Fruit fly (Drosophila melanogaster) whole organism: ENCODE measurements around the gene CG34342.
A peak's percentile ranks its signal among the peaks of the same experiment; 100 is the strongest.

Source experiments
- CG8478 ChIP-seq: fragments of >200 bp; optimal IDR thresholded peaks from 2 replicates; lab custom pipeline; 2018; ENCODE audit warnings: inconsistent platforms
- Dll ChIP-seq: fragments of >200 bp; optimal IDR thresholded peaks from 2 replicates; lab custom pipeline; 2017
- EcR ChIP-seq, 2 experiments: fragments of >200 bp; optimal IDR thresholded peaks; 2 replicates each; lab custom pipeline; 2017; ENCODE audit warnings: missing biosample characterization in 2 of 2, missing genetic modification characterization in 2 of 2, missing genetic modification reagents in 2 of 2
- pan ChIP-seq: fragments of >200 bp; optimal IDR thresholded peaks from 2 replicates; lab custom pipeline; 2017
- psq ChIP-seq: fragments of >200 bp; optimal IDR thresholded peaks from 2 replicates; lab custom pipeline; 2017
- usp ChIP-seq: fragments of >200 bp; optimal IDR thresholded peaks from 2 replicates; lab custom pipeline; 2017; ENCODE audit warnings: missing biosample characterization, missing genetic modification characterization, mixed read lengths

Gene CG34342

DNA sequence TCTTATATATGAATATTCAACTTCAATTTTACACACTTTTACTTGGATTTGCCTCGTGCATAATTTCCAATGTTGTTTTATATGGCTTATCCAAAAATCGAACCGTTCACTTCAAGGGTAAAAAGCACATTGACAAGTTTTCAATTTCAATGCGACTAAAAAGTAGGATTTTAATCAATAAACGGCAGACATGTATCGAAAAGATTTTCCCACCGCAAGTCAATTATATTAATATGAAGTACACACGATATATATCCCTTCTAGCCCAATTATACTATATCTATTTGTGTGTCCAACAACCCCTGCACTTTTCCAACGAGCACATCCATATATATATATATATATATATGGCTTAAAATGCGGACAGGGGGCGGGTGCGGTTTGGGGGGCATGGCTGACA, at the start of gene CG34342:
TSS of gene CG34342 (minus strand) at position 101 of the 400 bp plus-strand sequence.
- TF ChIP-seq usp, result no peak
- no peak for TF ChIP-seq psq
- TF ChIP-seq pan (lab: Kevin White, UChicago), result no peak
- TF ChIP-seq CG8478 (lab: Kevin White, UChicago), result no peak
- no peak for TF ChIP-seq Dll (lab: Kevin White, UChicago)
- TF ChIP-seq EcR (GFP tag; optimal IDR thresholded peaks at IDR 0.05; lab: Kevin White, UChicago), result no peak

DNA sequence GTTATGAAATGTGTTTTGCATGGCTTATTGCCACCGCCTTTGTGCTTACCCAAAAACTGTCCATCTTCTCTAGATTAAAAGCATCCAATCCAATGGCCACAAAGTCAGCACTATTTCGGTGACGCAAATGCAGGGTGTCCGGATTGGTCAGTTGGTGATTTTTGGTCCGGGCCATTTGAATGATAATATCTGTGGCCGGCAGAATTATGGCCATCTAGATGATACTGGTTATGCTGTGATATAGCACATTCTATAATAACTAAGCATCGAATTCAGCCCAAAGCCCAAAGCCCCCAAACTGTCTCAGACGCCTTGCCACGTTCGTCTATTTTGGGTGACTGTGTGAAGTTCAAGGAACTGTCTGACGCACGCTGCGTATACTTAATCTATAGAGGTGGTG, 45.5 kb upstream of the CG34342 start:
- TF ChIP-seq EcR (GFP tag; optimal IDR thresholded peaks at IDR 0.05; lab: Kevin White, UChicago) (no peak), CG8478 (lab: Kevin White, UChicago) (no peak), Dll (lab: Kevin White, UChicago) (no peak), psq (no peak), pan (lab: Kevin White, UChicago) (no peak), usp (no peak)

DNA sequence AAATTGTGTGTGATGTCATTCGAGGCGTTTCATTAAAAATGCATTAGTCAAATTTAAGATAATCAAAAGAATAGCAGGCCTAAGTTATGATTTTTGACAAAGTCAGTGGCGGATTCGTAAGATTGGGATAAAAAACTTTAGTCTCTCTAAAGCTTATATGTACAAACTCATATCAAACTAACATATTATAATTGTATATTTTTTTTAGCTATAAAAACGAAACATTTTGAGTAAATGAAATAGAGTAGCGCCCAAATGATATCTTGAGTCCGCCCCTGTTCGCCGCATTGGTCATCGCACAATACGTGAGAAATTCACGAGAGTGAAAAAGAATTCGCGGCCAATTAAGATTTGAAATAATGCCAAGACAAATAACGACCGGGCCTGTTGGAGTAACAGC, 43.7 kb upstream of the CG34342 start:
- TF ChIP-seq psq, result no peak

DNA sequence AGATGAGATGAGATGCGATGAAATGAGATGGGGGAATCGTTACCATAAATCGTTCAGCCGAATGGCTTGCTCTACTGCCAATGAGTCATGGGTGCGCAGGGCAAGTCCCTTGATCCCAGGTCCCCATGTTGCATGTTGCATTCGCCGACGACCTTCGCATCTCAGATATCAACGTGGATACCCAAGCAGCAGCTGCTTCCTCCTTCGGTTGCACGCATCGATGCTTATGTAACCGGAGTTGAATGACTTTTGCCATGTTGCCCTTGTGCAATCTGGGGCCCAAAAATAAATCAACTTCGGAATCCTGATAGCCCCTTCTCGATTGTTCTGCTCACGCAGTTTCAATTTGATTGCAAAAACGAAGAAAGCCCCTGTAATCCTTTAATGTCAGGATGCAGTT, 43.1 kb upstream of the CG34342 start:
- TF ChIP-seq EcR (GFP tag; optimal IDR thresholded peaks at IDR 0.05; lab: Kevin White, UChicago) (no peak), psq (no peak), Dll (lab: Kevin White, UChicago) (no peak), CG8478 (lab: Kevin White, UChicago) (no peak), usp (no peak), pan (lab: Kevin White, UChicago) (no peak)

DNA sequence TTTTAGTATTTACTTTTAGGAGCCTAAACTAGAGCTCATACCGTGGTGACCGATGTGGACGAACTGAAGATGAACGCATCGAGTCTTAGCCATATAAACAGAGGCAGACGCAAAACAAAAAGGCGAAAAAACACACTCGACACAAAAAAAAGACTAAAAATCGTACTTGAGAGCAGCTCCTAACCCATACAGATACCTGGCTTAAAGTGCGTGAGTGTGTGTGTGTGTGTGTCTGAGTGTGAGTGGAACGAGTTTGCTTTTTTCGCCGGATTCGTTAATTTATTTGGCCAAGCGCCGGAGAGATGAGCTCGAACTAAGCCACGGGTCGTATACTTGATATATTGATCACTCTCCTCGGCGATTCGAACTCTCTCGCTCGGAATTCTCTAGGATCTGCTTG, 40.4 kb upstream of the CG34342 start, which contains the start of gene frm:
TSS of gene frm (minus strand) at position 73 of the 400 bp plus-strand sequence.
- no peak for TF ChIP-seq EcR (GFP tag; optimal IDR thresholded peaks at IDR 0.05; lab: Kevin White, UChicago)
- TF ChIP-seq pan (lab: Kevin White, UChicago), result no peak

DNA sequence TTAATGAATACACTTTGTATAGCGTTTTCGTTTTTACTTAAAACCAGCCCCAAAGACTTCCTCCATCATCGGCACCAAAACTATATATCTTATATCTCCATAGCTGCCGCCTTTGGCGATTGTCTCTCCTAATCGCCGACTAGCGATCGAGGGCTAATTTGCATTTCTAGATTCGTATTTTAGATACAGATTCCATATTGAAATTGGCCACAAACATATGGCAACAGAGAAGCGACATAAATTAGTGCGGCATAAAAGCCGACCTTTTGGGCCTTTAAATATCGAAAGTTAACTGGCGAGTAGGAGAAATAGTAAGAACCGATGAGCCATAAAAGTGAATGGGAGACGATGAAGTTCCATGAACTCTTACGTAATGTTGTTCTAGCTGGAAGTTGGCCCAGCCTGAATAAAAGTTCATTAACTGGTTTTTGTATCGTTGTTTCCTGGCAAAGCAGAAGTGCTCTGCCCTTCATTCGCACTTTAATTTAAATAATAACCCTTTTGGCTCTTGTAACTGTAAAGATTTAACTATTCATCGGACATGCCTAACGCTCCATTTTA, 37.9 kb upstream of the CG34342 start:
- TF ChIP-seq Dll (lab: Kevin White, UChicago), result no peak
- TF ChIP-seq usp, result no peak
- no peak for TF ChIP-seq EcR (GFP tag; optimal IDR thresholded peaks at IDR 0.05; lab: Kevin White, UChicago)
- TF ChIP-seq CG8478 (lab: Kevin White, UChicago), result no peak
- no peak for TF ChIP-seq pan (lab: Kevin White, UChicago)
- no peak for TF ChIP-seq psq

DNA sequence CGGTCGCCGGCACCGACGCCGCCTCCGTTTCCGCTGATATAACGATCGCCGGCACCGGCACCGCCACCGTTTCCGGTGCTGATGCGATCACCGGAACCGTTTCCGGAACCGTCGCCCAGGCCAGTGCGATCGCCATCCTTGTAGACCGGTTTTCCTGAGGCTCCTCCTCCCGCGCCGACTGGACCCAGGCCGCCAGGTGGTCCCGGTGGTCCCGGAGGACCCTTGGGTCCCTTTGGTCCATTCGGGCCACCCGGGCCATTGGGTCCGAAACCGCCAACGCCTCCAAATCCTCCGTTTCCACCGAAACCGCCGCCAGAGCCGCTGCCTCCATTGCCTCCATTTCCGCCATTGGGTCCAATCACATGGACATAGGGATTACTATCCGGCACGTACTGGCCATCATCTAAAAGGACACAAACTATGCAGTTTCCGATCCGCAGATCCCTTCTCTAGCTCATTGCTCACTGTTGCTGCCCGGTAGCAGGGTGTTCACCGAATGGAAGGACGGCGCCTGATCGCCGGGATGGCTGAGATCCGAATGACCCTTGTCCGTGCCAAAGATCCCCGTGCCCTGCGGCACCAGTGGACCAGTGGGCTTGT, 32.2 kb upstream of the CG34342 start:
- TF ChIP-seq usp (no peak), Dll (lab: Kevin White, UChicago) (no peak), pan (lab: Kevin White, UChicago) (no peak), EcR (GFP tag; optimal IDR thresholded peaks at IDR 0.05; lab: Kevin White, UChicago) (no peak), psq (no peak), CG8478 (lab: Kevin White, UChicago) (no peak)

DNA sequence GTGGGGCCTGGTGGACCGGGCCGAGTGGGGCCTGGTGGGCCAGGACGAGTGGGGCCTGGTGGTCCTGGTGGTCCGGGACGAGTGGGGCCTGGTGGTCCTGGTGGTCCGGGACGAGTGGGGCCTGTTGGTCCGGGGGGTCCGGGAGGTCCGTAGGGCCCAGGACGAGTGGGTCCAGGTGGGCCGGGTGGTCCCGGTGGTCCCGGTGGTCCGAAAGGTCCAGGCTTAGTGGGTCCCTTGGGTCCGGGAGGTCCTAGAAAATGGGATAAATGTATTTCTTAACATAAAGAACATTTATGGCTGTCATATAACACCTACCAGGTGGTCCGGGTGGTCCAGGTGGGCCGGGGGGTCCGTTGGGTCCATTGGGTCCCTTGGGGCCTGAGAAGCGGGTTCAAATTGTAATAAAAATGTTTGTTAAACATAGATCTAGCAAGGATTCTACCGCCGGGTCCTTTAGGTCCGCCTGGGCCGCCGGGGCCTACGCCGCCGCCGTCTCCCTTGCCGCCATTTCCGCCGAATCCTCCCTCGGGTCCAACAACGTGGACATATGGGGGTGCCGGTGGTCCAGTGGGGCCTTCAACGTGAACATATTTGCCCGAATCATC, 30.1 kb upstream of the CG34342 start:
- TF ChIP-seq pan (lab: Kevin White, UChicago) (no peak), Dll (lab: Kevin White, UChicago) (peak; percentile 14)

DNA sequence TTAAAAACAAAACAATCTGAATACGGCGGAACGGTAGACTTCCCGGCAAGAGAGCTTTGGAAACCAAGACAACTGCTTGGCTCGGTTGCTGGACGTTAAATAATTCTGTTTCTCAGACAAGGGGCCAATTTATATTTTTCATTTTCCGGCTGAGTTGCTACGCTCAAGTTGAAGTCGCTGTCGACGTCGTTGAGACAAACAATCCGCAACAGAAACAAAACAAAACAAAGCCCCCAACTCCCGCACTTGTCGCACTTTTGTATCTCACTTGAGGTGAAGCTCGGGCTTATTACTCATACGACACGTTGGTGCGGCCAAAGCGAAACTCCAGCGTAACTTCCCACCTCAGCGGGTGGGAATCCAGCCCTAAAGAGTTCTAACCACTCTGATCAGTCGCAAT, 25.0 kb upstream of the CG34342 start, which contains the start of gene CG13285:
TSS of gene CG13285 (minus strand) at position 101 of the 400 bp plus-strand sequence.
- TF ChIP-seq EcR (GFP tag; optimal IDR thresholded peaks at IDR 0.05; lab: Kevin White, UChicago), result peak in 1 of 2 experiments; percentile 6
- no peak for TF ChIP-seq usp

DNA sequence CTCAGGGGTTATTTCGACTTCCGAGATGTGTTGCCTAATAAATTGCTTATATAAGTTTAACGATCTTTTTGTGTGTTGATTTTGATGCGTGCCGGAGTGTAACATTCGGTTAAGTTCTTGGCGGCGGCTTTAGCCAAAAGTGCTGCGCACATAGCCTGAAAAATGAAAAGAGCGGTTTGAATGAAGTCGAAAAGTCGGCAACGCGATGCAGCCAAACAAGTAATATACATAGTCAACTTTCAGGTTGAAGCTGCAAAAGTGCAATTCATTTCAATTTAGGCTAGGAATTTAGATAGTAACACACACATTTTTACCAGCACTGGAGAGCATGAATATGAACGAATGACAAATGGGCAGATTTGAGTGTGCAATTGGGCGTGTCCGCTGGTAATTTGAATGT, 23.6 kb upstream of the CG34342 start:
- TF ChIP-seq psq (no peak), usp (no peak), EcR (GFP tag; optimal IDR thresholded peaks at IDR 0.05; lab: Kevin White, UChicago) (no peak), CG8478 (lab: Kevin White, UChicago) (no peak), pan (lab: Kevin White, UChicago) (no peak), Dll (lab: Kevin White, UChicago) (no peak)

DNA sequence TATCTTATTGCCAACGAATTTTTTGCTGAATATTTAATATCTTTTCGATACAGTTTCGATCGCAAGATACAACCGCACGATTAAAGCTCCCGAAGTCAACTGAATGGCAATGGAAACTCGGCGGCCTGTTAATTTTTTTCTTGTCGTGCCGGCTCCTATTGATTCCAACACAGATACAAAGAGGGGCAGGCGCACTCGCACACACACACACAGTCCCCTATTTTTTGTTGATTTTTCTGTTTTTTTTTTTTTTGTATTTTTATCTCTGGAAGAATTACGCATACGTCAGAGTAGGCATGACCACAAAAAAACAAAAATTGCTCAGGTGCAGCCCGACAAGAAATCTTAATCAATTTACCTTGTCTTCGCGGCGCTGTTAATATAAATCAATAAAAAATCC, 18.6 kb upstream of the CG34342 start, which contains the start of gene Lkr:
TSS of gene Lkr (minus strand) at position 101 of the 400 bp plus-strand sequence.
- no peak for TF ChIP-seq CG8478 (lab: Kevin White, UChicago)
- no peak for TF ChIP-seq EcR (GFP tag; optimal IDR thresholded peaks at IDR 0.05; lab: Kevin White, UChicago)
- no peak for TF ChIP-seq usp
- no peak for TF ChIP-seq Dll (lab: Kevin White, UChicago)
- TF ChIP-seq pan (lab: Kevin White, UChicago), result no peak
- TF ChIP-seq psq, result no peak

DNA sequence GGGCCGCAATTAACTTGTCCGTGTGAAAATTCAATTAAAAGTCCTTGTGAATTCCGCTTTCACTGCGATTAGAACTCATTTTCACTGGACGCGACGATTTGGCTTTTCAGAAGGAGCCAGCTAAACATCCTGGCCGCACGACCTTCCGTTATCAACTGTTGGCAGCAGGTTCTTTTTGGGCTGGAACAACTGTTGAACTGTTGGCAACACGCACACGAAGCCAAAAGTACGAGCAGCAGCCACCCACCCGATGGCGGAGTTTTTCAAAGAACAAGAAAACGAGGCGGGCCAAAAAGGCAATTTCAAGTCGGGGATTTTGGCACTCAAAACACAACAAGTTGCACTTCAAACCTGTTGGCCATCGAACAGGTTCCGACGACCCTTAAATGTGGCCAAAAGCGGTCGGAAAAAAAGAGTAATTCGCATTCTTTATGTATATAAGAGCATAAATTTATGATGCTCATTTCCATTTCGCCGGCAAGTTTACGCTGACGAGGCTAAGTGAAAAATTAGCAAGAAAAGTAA, 12.3 kb upstream of the CG34342 start:
- TF ChIP-seq pan (lab: Kevin White, UChicago) (no peak), Dll (lab: Kevin White, UChicago) (no peak), CG8478 (lab: Kevin White, UChicago) (no peak), EcR (GFP tag; optimal IDR thresholded peaks at IDR 0.05; lab: Kevin White, UChicago) (no peak), psq (no peak), usp (no peak)

DNA sequence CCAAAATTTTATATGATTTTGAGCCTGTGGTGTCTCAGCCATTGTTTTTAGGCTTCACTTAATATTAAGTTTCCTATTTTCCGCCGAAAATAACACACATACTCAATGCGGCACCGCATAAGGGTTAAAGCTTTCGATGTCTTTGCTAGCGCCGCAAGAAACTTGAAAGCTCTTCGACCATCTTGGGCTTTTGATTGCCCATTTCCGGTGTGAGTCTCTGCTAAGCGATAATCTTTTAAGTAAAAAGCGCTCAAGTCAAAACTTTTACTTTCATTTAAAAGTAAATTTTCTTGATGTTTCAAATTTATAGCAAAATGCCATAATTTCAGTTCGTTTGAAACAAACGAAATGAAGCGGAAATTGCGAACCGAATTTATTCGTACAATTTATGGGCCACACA, 1.3 kb upstream of the CG34342 start:
- TF ChIP-seq Dll (lab: Kevin White, UChicago), result no peak
- TF ChIP-seq CG8478 (lab: Kevin White, UChicago), result no peak
- TF ChIP-seq psq, result no peak
- TF ChIP-seq usp, result no peak
- TF ChIP-seq EcR (GFP tag; optimal IDR thresholded peaks at IDR 0.05; lab: Kevin White, UChicago), result no peak
